Fruit fly (Drosophila melanogaster): ENCODE measurements around the gene CG5445.

dm6 chrX:17300609-17301208 lies 18.4 kb downstream of the CG5445 start:
- TF ChIP-seq CG8478 (optimal IDR thresholded peaks at IDR 0.05) (no peak), CTCF (optimal IDR thresholded peaks at IDR 0.05) (no peak)

Measured in S2 (cell line).